Worm (Caenorhabditis elegans): ENCODE measurements around the gene T25D10.4.

Gene T25D10.4

DNA sequence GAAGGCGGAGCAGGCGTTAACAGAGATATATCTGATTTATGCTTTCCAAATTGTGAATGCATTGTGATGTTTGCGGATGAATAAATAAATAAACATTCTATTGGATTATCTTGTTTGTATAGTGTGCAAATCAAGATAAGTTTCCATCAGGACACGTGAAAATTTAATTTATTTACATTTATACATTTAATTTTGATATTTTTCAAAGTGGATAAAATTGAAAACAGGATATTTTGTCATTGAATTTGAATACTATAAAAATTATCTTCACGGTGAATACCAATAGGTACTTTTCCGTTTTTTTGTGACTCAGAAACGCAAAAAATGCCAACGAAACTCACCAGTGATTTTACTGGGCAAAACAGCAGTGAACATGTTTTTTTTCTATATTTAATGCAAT, 18.9 kb downstream of the T25D10.4 start, which contains the start of gene F58F12.3:
Gene F58F12.3, minus strand, starts transcription at position 101 of the 400 bp plus-strand sequence.
- no peak for TF ChIP-seq ama-1 (optimal IDR thresholded peaks at IDR 0.05)
- TF ChIP-seq nhr-237 (tag; optimal IDR thresholded peaks at IDR 0.05) = no peak
- no peak for TF ChIP-seq aly-2 (tag; optimal IDR thresholded peaks at IDR 0.05)
- TF ChIP-seq unc-62 (GFP tag; optimal IDR thresholded peaks at IDR 0.05) = no peak
- no peak for TF ChIP-seq sptf-1 (tag; optimal IDR thresholded peaks at IDR 0.05)
- TF ChIP-seq isw-1 (GFP tag; IDR thresholded peaks at IDR 0.05) = no peak
- TF ChIP-seq snpc-4 (tag; optimal IDR thresholded peaks at IDR 0.05) = no peak
- no peak for TF ChIP-seq skn-1 (tag; optimal IDR thresholded peaks at IDR 0.05)
- no peak for TF ChIP-seq nhr-12 (tag; optimal IDR thresholded peaks at IDR 0.05)
- TF ChIP-seq rnt-1 (tag; optimal IDR thresholded peaks at IDR 0.05) = no peak
- no peak for TF ChIP-seq mep-1 (tag; optimal IDR thresholded peaks at IDR 0.05)
- no peak for TF ChIP-seq elt-2 (tag; optimal IDR thresholded peaks at IDR 0.05)
- no peak for TF ChIP-seq Y116A8C.19 (tag; optimal IDR thresholded peaks at IDR 0.05; ENCODE audit: borderline replicate concordance)
- TF ChIP-seq lin-35 (GFP tag; optimal IDR thresholded peaks at IDR 0.05) = no peak
- no peak for TF ChIP-seq ceh-82 (tag; optimal IDR thresholded peaks at IDR 0.05)

DNA sequence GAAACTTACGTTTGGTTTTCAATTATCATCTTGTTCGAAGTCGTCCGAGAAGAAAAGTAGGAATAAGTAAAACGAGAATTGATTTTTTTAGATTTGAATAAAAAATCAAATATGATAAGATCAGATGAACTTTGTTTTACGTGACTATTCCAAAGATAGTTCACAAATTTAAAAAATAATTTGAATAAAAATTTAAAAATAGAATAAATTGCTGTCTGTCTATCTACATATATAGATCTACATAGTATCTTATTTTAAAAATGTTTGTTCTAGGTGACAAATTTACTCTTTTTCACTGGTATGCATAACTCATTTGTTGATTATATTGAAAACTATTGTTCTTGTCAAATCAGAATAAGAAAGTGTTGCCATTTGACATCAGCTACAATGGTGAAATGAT, 22.1 kb downstream of the T25D10.4 start, which contains the start of gene F58F12.2:
Gene F58F12.2, minus strand, starts transcription at position 101 of the 400 bp plus-strand sequence.
- no peak for TF ChIP-seq mdl-1 (tag; optimal IDR thresholded peaks at IDR 0.05)

DNA sequence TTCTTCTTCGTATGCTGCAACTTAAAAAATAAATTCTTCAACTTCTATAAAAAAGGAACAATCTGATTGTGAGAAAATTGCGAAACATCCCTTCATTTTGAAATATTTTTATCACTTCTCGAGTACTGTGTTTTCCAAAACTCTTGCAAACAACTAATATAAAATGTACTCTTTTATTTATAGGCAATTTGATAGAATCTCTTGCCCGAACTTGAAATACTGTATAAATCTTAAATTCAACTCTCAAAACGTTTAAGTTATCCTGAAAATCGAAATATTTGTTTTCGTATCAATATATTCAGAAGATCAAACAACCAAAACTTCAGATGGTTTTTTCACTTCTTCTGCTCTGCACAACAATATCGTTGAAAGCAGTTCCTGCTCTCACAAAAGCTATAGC, 23.6 kb downstream of the T25D10.4 start, which contains the start of gene F58F12.4:
Gene F58F12.4, plus strand, starts transcription at position 301 of the 400 bp plus-strand sequence.
- TF ChIP-seq lin-13 (GFP tag; optimal IDR thresholded peaks at IDR 0.05) (no peak), aha-1 (tag; optimal IDR thresholded peaks at IDR 0.05) (no peak), sox-4 (tag; optimal IDR thresholded peaks at IDR 0.05) (no peak), efl-3 (GFP tag; optimal IDR thresholded peaks at IDR 0.05) (no peak), ceh-63 (GFP tag; optimal IDR thresholded peaks at IDR 0.05) (no peak), unc-62 (GFP tag; optimal IDR thresholded peaks at IDR 0.05) (no peak)

DNA sequence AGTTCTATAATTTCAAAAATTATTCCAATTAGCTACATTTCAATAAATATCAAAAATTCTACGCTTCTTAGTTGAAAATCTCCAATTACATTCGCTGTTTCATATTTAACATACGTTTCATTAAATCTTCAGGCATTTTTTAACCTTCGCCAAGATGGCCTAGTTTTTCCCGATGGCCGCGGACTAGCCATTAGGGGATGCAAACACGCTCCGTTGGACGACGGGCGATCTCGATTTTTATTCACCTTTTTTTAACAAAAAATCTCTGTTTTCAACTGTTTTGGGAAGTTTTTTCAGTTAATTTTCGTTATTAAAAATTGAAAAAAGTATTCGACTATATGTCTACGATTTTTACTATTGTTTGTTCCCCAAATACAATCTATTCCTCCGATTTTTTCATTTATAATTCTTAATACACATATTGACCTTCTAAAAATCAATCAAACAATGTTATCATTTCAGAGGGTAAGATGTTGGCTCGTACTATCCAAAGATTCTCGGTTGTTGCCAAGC, 26.8 kb downstream of the T25D10.4 start, which contains the start of gene F58F12.1:
Gene F58F12.1, plus strand, starts transcription at position 463 of the 513 bp plus-strand sequence.
- TF ChIP-seq lin-15B (tag; optimal IDR thresholded peaks at IDR 0.05) (peak; percentile 87), C34B4.2 (tag; optimal IDR thresholded peaks at IDR 0.05) (no peak), nhr-85 (tag) (peak; percentile 87), lir-3 (tag; optimal IDR thresholded peaks at IDR 0.05; ENCODE audit: poor library complexity) (peak; percentile 87), unc-30 (tag; optimal IDR thresholded peaks at IDR 0.05) (no peak), egl-27 (tag; optimal IDR thresholded peaks at IDR 0.05) (no peak), tbx-2 (tag; optimal IDR thresholded peaks at IDR 0.05) (peak; percentile 78), fkh-8 (tag; optimal IDR thresholded peaks at IDR 0.05) (peak; percentile 56), ceh-63 (GFP tag; optimal IDR thresholded peaks at IDR 0.05) (no peak), unc-98 (GFP tag; IDR thresholded peaks at IDR 0.05) (peak; percentile 56), C16A3.4 (tag; optimal IDR thresholded peaks at IDR 0.05) (peak; percentile 78), nhr-11 (tag; optimal IDR thresholded peaks at IDR 0.05) (no peak), unc-86 (tag; optimal IDR thresholded peaks at IDR 0.05) (peak; percentile 3), pax-3 (tag; optimal IDR thresholded peaks at IDR 0.05) (peak; percentile 38), mdl-1 (tag; optimal IDR thresholded peaks at IDR 0.05) (peak in 1 of 2 experiments; percentile 27), nhr-19 (GFP tag; conservative IDR thresholded peaks at IDR 0.05) (peak; percentile 46), rnt-1 (tag; optimal IDR thresholded peaks at IDR 0.05) (peak; percentile 95), nhr-237 (tag; optimal IDR thresholded peaks at IDR 0.05) (no peak), nhr-71 (tag; optimal IDR thresholded peaks at IDR 0.05) (peak; percentile 72), egl-13 (tag; optimal IDR thresholded peaks at IDR 0.05) (peak; percentile 39), zip-4 (GFP tag; optimal IDR thresholded peaks at IDR 0.05) (no peak), mep-1 (tag; optimal IDR thresholded peaks at IDR 0.05) (peak; percentile 81), F16B12.6 (tag; optimal IDR thresholded peaks at IDR 0.05) (peak; percentile 22), fkh-4 (tag; optimal IDR thresholded peaks at IDR 0.05; ENCODE audit: borderline replicate concordance) (no peak), hlh-17 (GFP tag; optimal IDR thresholded peaks at IDR 0.05; ENCODE audit: borderline replicate concordance) (no peak), dsc-1 (tag; optimal IDR thresholded peaks at IDR 0.05) (peak; percentile 35), sox-4 (tag; optimal IDR thresholded peaks at IDR 0.05) (peak; percentile 41), lin-39 (tag; optimal IDR thresholded peaks at IDR 0.05) (no peak), ets-5 (GFP tag; IDR thresholded peaks at IDR 0.05) (no peak), snu-23 (GFP tag; optimal IDR thresholded peaks at IDR 0.05) (peak; percentile 66), unc-130 (tag; optimal IDR thresholded peaks at IDR 0.05) (peak; percentile 55), ceh-82 (tag; optimal IDR thresholded peaks at IDR 0.05) (peak in 2 of 3 experiments; percentile 39 to 70), zag-1 (tag; optimal IDR thresholded peaks at IDR 0.05) (no peak)

Measured in whole organism, L1 larva.